Fruit fly (Drosophila melanogaster) whole organism, adult: ENCODE data around the gene CG43658.

Experiments
- CG11617 ChIP-seq: fragments of 200-800 bp; sonication (Bioruptor generic); optimal IDR thresholded peaks from 2 replicates; lab custom pipeline; 2017; ENCODE audit warnings: mild to moderate bottlenecking, missing biosample characterization, missing genetic modification reagents, missing genetic modification characterization
- CG12768 ChIP-seq: fragments of 200-800 bp; sonication (Bioruptor generic); optimal IDR thresholded peaks from 2 replicates; lab custom pipeline; 2017; ENCODE audit warnings: missing biosample characterization, missing genetic modification characterization, mild to moderate bottlenecking, moderate library complexity, missing genetic modification reagents
- CG14711 ChIP-seq: fragments of 200-800 bp; sonication (Bioruptor generic); optimal IDR thresholded peaks from 2 replicates; lab custom pipeline; 2018; ENCODE audit warnings: missing biosample characterization, mild to moderate bottlenecking, missing genetic modification characterization, moderate library complexity
- CG1620 ChIP-seq: fragments of 200-800 bp; sonication (Bioruptor generic); optimal IDR thresholded peaks from 2 replicates; lab custom pipeline; 2016; ENCODE audit warnings: missing biosample characterization, missing genetic modification characterization
- CG33017 ChIP-seq: fragments of 200-800 bp; sonication (Bioruptor generic); optimal IDR thresholded peaks from 2 replicates; lab custom pipeline; 2018; ENCODE audit warnings: missing biosample characterization, mild to moderate bottlenecking, missing genetic modification characterization, moderate library complexity
- CG5204 ChIP-seq: fragments of 200-800 bp; sonication (Bioruptor generic); optimal IDR thresholded peaks from 2 replicates; lab custom pipeline; 2016; ENCODE audit warnings: missing biosample characterization, missing genetic modification characterization
- CG7045 ChIP-seq: fragments of 200-800 bp; sonication (Bioruptor generic); optimal IDR thresholded peaks from 2 replicates; lab custom pipeline; 2017; ENCODE audit warnings: missing biosample characterization, mild to moderate bottlenecking, missing genetic modification characterization
- CG7101 ChIP-seq: fragments of 200-800 bp; sonication (Bioruptor generic); optimal IDR thresholded peaks from 2 replicates; lab custom pipeline; 2018; ENCODE audit warnings: missing biosample characterization, mild to moderate bottlenecking, missing genetic modification characterization, moderate library complexity
- Clk ChIP-seq: fragments of 200-800 bp; sonication (Bioruptor generic); optimal IDR thresholded peaks from 2 replicates; lab custom pipeline; 2017; ENCODE audit warnings: missing biosample characterization, missing genetic modification characterization
- Crg-1 ChIP-seq: fragments of 200-800 bp; sonication (Bioruptor generic); optimal IDR thresholded peaks from 2 replicates; lab custom pipeline; 2016; ENCODE audit warnings: missing biosample characterization, missing genetic modification characterization
- Hr96 ChIP-seq: fragments of 200-800 bp; sonication (Bioruptor generic); optimal IDR thresholded peaks from 2 replicates; lab custom pipeline; 2016; ENCODE audit warnings: missing biosample characterization, missing genetic modification characterization
- Mnt ChIP-seq: fragments of 200-800 bp; sonication (Bioruptor generic); optimal IDR thresholded peaks from 2 replicates; lab custom pipeline; 2016; ENCODE audit warnings: missing biosample characterization, mild to moderate bottlenecking, missing genetic modification characterization
- bab1 ChIP-seq: fragments of 200-800 bp; sonication (Bioruptor generic); optimal IDR thresholded peaks from 3 replicates; lab custom pipeline; 2019; ENCODE audit warnings: missing biosample characterization, mild to moderate bottlenecking, missing genetic modification characterization, moderate library complexity
- cic ChIP-seq: fragments of 200-800 bp; sonication (Bioruptor generic); optimal IDR thresholded peaks from 2 replicates; lab custom pipeline; 2017; ENCODE audit warnings: missing biosample characterization, mild to moderate bottlenecking, missing genetic modification characterization, moderate library complexity
- cnc ChIP-seq, 2 experiments: fragments of >200 bp; optimal IDR thresholded peaks; 2 replicates each; lab custom pipeline; 2017
- kay ChIP-seq: fragments of 200-800 bp; sonication (Bioruptor generic); peaks from one replicate; lab custom pipeline; 2016; ENCODE audit warnings: missing biosample characterization, missing genetic modification characterization, borderline replicate concordance
- ovo ChIP-seq: fragments of 200-800 bp; sonication (Bioruptor generic); optimal IDR thresholded peaks from 2 replicates; lab custom pipeline; 2016; ENCODE audit warnings: missing biosample characterization, missing genetic modification characterization
- pad ChIP-seq: fragments of 200-800 bp; sonication (Bioruptor generic); optimal IDR thresholded peaks from 3 replicates; lab custom pipeline; 2017; ENCODE audit warnings: missing biosample characterization, missing genetic modification characterization, mild to moderate bottlenecking, moderate library complexity, missing genetic modification reagents
- tj ChIP-seq: fragments of 200-800 bp; sonication (Bioruptor generic); optimal IDR thresholded peaks from 3 replicates; lab custom pipeline; 2017; ENCODE audit warnings: missing biosample characterization, mild to moderate bottlenecking, missing genetic modification characterization, moderate library complexity
- toe ChIP-seq: fragments of 200-800 bp; sonication (Bioruptor generic); optimal IDR thresholded peaks from 2 replicates; lab custom pipeline; 2016; ENCODE audit warnings: missing biosample characterization, missing genetic modification characterization

Gene CG43658

dm6 chrX:17522576-17522975, 38.4 kb downstream of the CG43658 start:
- TF ChIP-seq ovo (GFP tag; lab: Kevin White, UChicago) (no peak), CG5204 (GFP tag; lab: Kevin White, UChicago) (no peak), Crg-1 (GFP tag; lab: Kevin White, UChicago) (no peak), tj (no peak), CG12768 (GFP tag; lab: Kevin White, UChicago) (no peak), kay (no peak), Mnt (GFP tag; lab: Kevin White, UChicago) (no peak), toe (GFP tag; lab: Kevin White, UChicago) (no peak), CG33017 (no peak), cnc (optimal IDR thresholded peaks at IDR 0.05; lab: Kevin White, UChicago) (no peak), CG14711 (tag; lab: Kevin White, UChicago) (no peak), pad (GFP tag; lab: Kevin White, UChicago) (no peak)

- TF ChIP-seq CG33017 (no peak), ovo (GFP tag; lab: Kevin White, UChicago) (no peak), cnc (optimal IDR thresholded peaks at IDR 0.05; lab: Kevin White, UChicago) (no peak), CG7101 (tag; lab: Kevin White, UChicago) (no peak), CG14711 (tag; lab: Kevin White, UChicago) (no peak), CG1620 (GFP tag; lab: Kevin White, UChicago) (no peak)
These were observed 40.1 kb downstream of the CG43658 start for dm6 chrX:17520690-17521426.

- no peak for TF ChIP-seq Crg-1 (GFP tag; lab: Kevin White, UChicago)
These were observed 42.8 kb downstream of the CG43658 start for dm6 chrX:17518117-17518689.

- TF ChIP-seq Hr96 (GFP tag; lab: Kevin White, UChicago) (no peak), CG12768 (GFP tag; lab: Kevin White, UChicago) (no peak), ovo (GFP tag; lab: Kevin White, UChicago) (no peak), Crg-1 (GFP tag; lab: Kevin White, UChicago) (no peak), Clk (GFP tag; lab: Kevin White, UChicago) (no peak), CG7045 (GFP tag; lab: Kevin White, UChicago) (no peak), CG11617 (GFP tag; lab: Kevin White, UChicago) (no peak), kay (no peak), CG33017 (no peak), cic (GFP tag; lab: Kevin White, UChicago) (no peak), pad (GFP tag; lab: Kevin White, UChicago) (no peak), CG5204 (GFP tag; lab: Kevin White, UChicago) (no peak), CG14711 (tag; lab: Kevin White, UChicago) (no peak), toe (GFP tag; lab: Kevin White, UChicago) (no peak), bab1 (GFP tag; lab: Kevin White, UChicago) (no peak), tj (no peak)
These were observed 44.3 kb downstream of the CG43658 start for dm6 chrX:17516714-17517113.

dm6 chrX:17513801-17514200, 47.2 kb downstream of the CG43658 start:
- TF ChIP-seq cnc (optimal IDR thresholded peaks at IDR 0.05; lab: Kevin White, UChicago) = no peak
- no peak for TF ChIP-seq tj
- no peak for TF ChIP-seq CG11617 (GFP tag; lab: Kevin White, UChicago)
- TF ChIP-seq CG12768 (GFP tag; lab: Kevin White, UChicago) = no peak
- TF ChIP-seq CG5204 (GFP tag; lab: Kevin White, UChicago) = no peak
- TF ChIP-seq toe (GFP tag; lab: Kevin White, UChicago) = no peak
- TF ChIP-seq pad (GFP tag; lab: Kevin White, UChicago) = no peak
- no peak for TF ChIP-seq cic (GFP tag; lab: Kevin White, UChicago)
- TF ChIP-seq CG14711 (tag; lab: Kevin White, UChicago) = no peak
- TF ChIP-seq Mnt (GFP tag; lab: Kevin White, UChicago) = no peak
- no peak for TF ChIP-seq CG7045 (GFP tag; lab: Kevin White, UChicago)
- no peak for TF ChIP-seq CG33017
- TF ChIP-seq CG1620 (GFP tag; lab: Kevin White, UChicago) = no peak
- TF ChIP-seq kay = no peak
- no peak for TF ChIP-seq ovo (GFP tag; lab: Kevin White, UChicago)
- TF ChIP-seq bab1 (GFP tag; lab: Kevin White, UChicago) = no peak
- no peak for TF ChIP-seq Clk (GFP tag; lab: Kevin White, UChicago)

dm6 chrX:17512697-17513096, 48.3 kb downstream of the CG43658 start:
- TF ChIP-seq tj (no peak), CG7101 (tag; lab: Kevin White, UChicago) (no peak), CG7045 (GFP tag; lab: Kevin White, UChicago) (no peak), pad (GFP tag; lab: Kevin White, UChicago) (no peak), cic (GFP tag; lab: Kevin White, UChicago) (no peak), Clk (GFP tag; lab: Kevin White, UChicago) (no peak), CG5204 (GFP tag; lab: Kevin White, UChicago) (no peak), Hr96 (GFP tag; lab: Kevin White, UChicago) (no peak), CG33017 (no peak), CG11617 (GFP tag; lab: Kevin White, UChicago) (no peak), cnc (optimal IDR thresholded peaks at IDR 0.05; lab: Kevin White, UChicago) (no peak), kay (no peak)
